Worm (Caenorhabditis elegans): Measurements from ENCODE around the gene hlh-12.

Gene hlh-12

DNA sequence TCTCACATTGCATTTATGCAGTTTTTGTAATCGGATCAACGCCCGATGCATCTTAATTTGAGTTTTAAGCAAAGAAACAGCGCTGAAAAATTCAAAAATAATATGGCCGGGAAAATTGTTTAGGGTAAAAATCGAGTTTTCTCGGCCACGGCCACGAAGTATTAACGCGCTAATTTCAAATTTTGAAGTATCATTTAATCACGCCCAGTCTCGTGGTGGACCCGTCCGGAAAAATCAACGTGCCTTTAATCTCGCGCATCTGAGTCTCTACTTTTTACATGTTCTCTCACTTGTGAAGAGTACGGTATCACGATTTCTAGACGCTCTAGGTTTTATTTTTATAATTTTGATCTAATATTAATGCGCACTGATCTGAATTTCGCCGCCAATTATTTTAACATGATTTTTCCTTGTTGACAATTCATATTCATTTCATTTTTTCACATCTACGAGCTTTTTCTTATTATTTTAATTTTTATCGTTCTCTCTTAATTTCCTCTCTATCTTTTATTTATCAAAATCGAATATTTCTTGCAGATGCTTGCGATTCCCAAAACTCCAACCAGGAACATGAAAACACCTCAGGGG lies 19.6 kb upstream of the hlh-12 start, which contains the start of the genes acdh-13 and mesp-1 (continued):
- TF ChIP-seq nhr-77 (tag; optimal IDR thresholded peaks at IDR 0.05) (no peak), Y55F3AM.14 (GFP tag; optimal IDR thresholded peaks at IDR 0.05) (no peak), ceh-16 (tag; optimal IDR thresholded peaks at IDR 0.05) (no peak), unc-39 (tag; optimal IDR thresholded peaks at IDR 0.05) (no peak), egl-27 (tag; optimal IDR thresholded peaks at IDR 0.05) (no peak), crh-2 (tag; optimal IDR thresholded peaks at IDR 0.05) (no peak), C34F6.9 (tag; optimal IDR thresholded peaks at IDR 0.05) (peak; percentile 56), alr-1 (tag; optimal IDR thresholded peaks at IDR 0.05) (no peak), snpc-4 (tag; optimal IDR thresholded peaks at IDR 0.05) (no peak), lin-39 (tag; optimal IDR thresholded peaks at IDR 0.05) (no peak), sma-3 (GFP tag; optimal IDR thresholded peaks at IDR 0.05) (peak; percentile 14), lin-13 (GFP tag; optimal IDR thresholded peaks at IDR 0.05) (no peak), nhr-11 (tag; optimal IDR thresholded peaks at IDR 0.05) (no peak), ztf-11 (tag; optimal IDR thresholded peaks at IDR 0.05) (no peak), nhr-6 (tag; optimal IDR thresholded peaks at IDR 0.05) (no peak), blmp-1 (tag; optimal IDR thresholded peaks at IDR 0.05; ENCODE audit: insufficient read depth) (no peak)

DNA sequence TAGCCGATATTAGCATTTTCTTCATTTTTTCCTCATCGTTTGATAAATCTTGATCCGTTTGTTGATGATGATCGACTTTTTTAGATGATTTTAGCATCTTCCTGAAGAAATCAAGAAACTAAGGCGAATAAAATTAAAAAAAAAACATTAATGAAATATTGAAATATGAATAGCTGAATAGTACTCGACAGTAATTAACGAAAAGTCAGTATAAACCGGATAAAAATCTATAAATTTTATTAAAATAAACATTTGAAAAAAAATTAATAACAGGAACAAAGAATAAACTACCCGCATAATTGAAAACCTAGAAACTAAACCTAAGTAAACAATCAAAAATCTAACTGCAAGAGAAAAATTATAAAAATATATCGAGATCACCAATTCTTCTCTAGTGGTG lies 17.0 kb upstream of the hlh-12 start, which contains the start of gene C28C12.12:
Gene C28C12.12, minus strand, starts transcription at position 101 of the 400 bp plus-strand sequence.
- TF ChIP-seq blmp-1 (tag; optimal IDR thresholded peaks at IDR 0.05; ENCODE audit: insufficient read depth) (no peak), unc-55 (GFP tag; optimal IDR thresholded peaks at IDR 0.05) (no peak), crh-2 (tag; optimal IDR thresholded peaks at IDR 0.05) (no peak), nhr-11 (tag; optimal IDR thresholded peaks at IDR 0.05) (no peak), skn-1 (tag; optimal IDR thresholded peaks at IDR 0.05) (no peak)

DNA sequence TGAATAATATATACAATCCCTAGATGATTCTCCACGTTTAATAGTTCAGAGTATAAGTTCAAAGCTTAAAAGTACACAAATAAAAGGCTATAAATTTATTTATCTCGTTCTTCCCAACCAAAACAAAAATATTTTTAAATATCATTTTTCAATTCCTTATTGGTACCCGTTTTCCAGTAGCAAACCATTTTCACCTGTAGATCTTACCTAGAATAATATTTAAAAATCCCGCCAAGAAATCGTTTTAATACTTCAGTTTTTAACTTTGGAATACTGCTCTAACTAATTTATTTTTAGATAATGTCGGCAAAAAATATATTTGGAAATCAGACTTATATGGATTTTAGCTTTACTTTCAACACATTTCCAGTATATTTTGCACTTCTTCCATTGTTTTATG lies 13.0 kb upstream of the hlh-12 start, which contains the start of gene sru-7:
Gene sru-7, plus strand, starts transcription at position 301 of the 400 bp plus-strand sequence.
- no peak for TF ChIP-seq unc-39 (tag; optimal IDR thresholded peaks at IDR 0.05)
- TF ChIP-seq snpc-4 (tag; optimal IDR thresholded peaks at IDR 0.05): no peak
- no peak for TF ChIP-seq aly-2 (tag; optimal IDR thresholded peaks at IDR 0.05)
- TF ChIP-seq sma-3 (GFP tag; optimal IDR thresholded peaks at IDR 0.05): no peak
- no peak for TF ChIP-seq ama-1 (optimal IDR thresholded peaks at IDR 0.05)
- TF ChIP-seq blmp-1 (tag; optimal IDR thresholded peaks at IDR 0.05; ENCODE audit: insufficient read depth): no peak
- no peak for TF ChIP-seq lin-39 (tag; optimal IDR thresholded peaks at IDR 0.05)

DNA sequence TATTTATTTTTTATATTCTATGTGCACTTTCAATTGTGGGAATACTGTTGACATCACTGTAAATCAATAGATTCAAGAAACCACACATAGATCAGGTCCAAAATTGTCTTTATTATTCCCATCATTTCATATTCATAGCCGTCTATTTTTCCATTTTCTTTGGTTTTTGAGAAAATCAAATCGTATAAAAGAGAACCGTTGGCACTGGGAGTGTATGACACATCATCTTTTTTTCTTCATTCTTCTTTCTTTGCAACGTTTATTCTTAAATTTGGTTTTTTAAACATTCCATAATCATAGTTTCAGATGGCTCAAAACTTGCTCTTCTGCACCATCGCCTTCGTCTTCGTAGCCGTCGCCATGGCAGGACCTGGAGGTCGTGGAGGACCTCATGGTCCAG lies 10.7 kb upstream of the hlh-12 start, which contains the start of gene srlf-2:
Gene srlf-2, plus strand, starts transcription at position 301 of the 400 bp plus-strand sequence.
- TF ChIP-seq F13H6.1 (tag; optimal IDR thresholded peaks at IDR 0.05): no peak
- no peak for TF ChIP-seq blmp-1 (tag; optimal IDR thresholded peaks at IDR 0.05; ENCODE audit: insufficient read depth)
- TF ChIP-seq mbf-1 (tag; optimal IDR thresholded peaks at IDR 0.05): no peak
- no peak for TF ChIP-seq aly-2 (tag; optimal IDR thresholded peaks at IDR 0.05)
- no peak for TF ChIP-seq crh-2 (tag; optimal IDR thresholded peaks at IDR 0.05)
- no peak for TF ChIP-seq ceh-82 (tag; optimal IDR thresholded peaks at IDR 0.05)
- TF ChIP-seq ztf-4 (tag; optimal IDR thresholded peaks at IDR 0.05): no peak
- TF ChIP-seq snpc-4 (tag; optimal IDR thresholded peaks at IDR 0.05): no peak
- no peak for TF ChIP-seq R02D3.7 (tag; optimal IDR thresholded peaks at IDR 0.05)
- TF ChIP-seq ceh-16 (tag; optimal IDR thresholded peaks at IDR 0.05): no peak
- TF ChIP-seq ztf-1 (GFP tag; conservative IDR thresholded peaks at IDR 0.05): no peak

DNA sequence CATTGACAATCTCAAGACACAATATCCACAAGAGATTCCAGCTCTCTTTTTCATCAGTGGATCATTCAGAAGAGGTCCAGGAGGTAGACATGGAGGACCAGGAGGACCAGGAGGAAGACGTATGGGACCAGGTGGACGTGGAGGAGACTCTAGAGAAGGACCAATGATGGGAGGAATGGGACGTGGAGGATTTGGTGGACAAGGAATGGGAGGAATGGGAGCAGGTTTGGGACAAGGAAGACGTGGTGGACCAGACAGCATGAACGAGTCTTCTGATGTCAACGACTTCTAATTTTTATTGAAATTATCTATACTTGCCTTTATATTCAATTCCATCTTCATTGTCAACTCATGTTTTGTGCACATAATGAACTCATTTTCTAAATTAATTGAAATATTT lies 8.8 kb upstream of the hlh-12 start:
- no peak for TF ChIP-seq nhr-12 (tag; optimal IDR thresholded peaks at IDR 0.05)
- no peak for TF ChIP-seq nhr-129 (tag; optimal IDR thresholded peaks at IDR 0.05)
- no peak for TF ChIP-seq lsy-2 (tag; optimal IDR thresholded peaks at IDR 0.05)
- no peak for TF ChIP-seq elt-3 (tag; optimal IDR thresholded peaks at IDR 0.05)
- no peak for TF ChIP-seq unc-39 (tag; optimal IDR thresholded peaks at IDR 0.05)
- TF ChIP-seq nhr-23 (tag; optimal IDR thresholded peaks at IDR 0.05): no peak
- TF ChIP-seq crh-2 (tag; optimal IDR thresholded peaks at IDR 0.05): no peak
- no peak for TF ChIP-seq unc-62 (GFP tag; optimal IDR thresholded peaks at IDR 0.05)
- TF ChIP-seq F13H6.1 (tag; optimal IDR thresholded peaks at IDR 0.05): no peak
- TF ChIP-seq lin-13 (GFP tag; optimal IDR thresholded peaks at IDR 0.05): no peak
- no peak for TF ChIP-seq snpc-4 (tag; optimal IDR thresholded peaks at IDR 0.05)
- no peak for TF ChIP-seq alr-1 (tag; optimal IDR thresholded peaks at IDR 0.05)
- no peak for TF ChIP-seq nhr-10 (tag; optimal IDR thresholded peaks at IDR 0.05)
- no peak for TF ChIP-seq sma-9 (GFP tag; optimal IDR thresholded peaks at IDR 0.05)
- no peak for TF ChIP-seq sma-9 (tag; optimal IDR thresholded peaks at IDR 0.05)
- no peak for TF ChIP-seq nhr-77 (tag; optimal IDR thresholded peaks at IDR 0.05)
- no peak for TF ChIP-seq zag-1 (tag; optimal IDR thresholded peaks at IDR 0.05)

Data from whole organism, L2 larva.